Fruit fly (Drosophila melanogaster) S2 (cell line): ENCODE data around the gene CG7560.

ENCODE experiments used
- CG8478 ChIP-seq: fragments of >200 bp; optimal IDR thresholded peaks from 2 replicates; lab custom pipeline; 2018
- CTCF ChIP-seq, 2 experiments: fragments of >200 bp; optimal IDR thresholded peaks; 2 replicates each; lab custom pipeline; 2018

DNA sequence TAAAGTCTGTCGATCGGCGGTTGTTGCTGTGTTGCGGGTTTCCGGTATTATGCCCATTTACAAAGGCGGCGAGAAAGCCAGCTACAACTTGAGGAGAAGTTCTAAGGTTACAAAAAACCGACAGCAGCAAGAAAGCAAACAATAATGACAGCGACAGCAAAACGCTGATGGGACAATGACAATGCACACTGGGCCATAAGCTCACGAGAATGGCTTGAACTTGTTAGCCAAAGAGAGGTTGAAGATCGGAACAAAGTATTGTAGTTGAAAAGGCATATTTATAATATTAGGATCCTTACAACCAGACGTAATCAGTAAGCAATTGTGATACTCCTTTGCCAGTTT lies 44.5 kb upstream of the CG7560 start:
- TF ChIP-seq CG8478 (lab: Kevin White, UChicago) (no peak), CTCF (optimal IDR thresholded peaks at IDR 0.05; lab: Kevin White, UChicago) (no peak)
